Worm (Caenorhabditis elegans): Measurements from ENCODE around the gene str-9.

DNA sequence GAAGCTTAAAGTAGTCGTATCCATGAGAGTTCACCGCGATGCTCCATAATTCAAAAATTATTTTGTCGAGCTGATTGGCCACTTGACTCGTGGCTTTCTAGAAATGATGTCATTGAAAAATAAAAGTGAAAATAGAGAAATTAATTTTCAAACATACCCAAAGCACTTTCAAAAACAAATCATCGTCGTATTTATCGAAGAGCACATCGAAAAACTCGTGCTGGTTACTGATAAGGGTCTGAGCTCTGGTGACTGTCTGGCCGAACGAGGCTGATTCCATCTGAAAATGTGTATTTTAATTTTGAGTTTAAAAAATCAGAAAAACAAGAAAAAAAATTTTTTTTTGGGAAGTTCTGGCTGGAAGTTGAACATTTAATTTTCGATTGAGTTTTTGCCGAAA lies 46.2 kb upstream of the str-9 start:
- TF ChIP-seq him-1 (tag; optimal IDR thresholded peaks at IDR 0.05) (no peak), W03F9.2 (tag; optimal IDR thresholded peaks at IDR 0.05) (no peak), dao-5 (tag; optimal IDR thresholded peaks at IDR 0.05) (no peak)
